Fruit fly (Drosophila melanogaster) whole organism, embryonic: ENCODE measurements around the gene Gk2.

Source experiments
- Atf6 ChIP-seq: fragments of 200-800 bp; sonication (Bioruptor generic); IDR thresholded peaks from 2 replicates; pipeline ENCODE4 v1.3.6; 2022; ENCODE audit warnings: missing biosample characterization, missing genetic modification characterization
- CG11695 ChIP-seq: fragments of 200-800 bp; sonication (Bioruptor generic); IDR thresholded peaks from 3 replicates; pipeline ENCODE4 v1.3.6; 2022; ENCODE audit warnings: missing biosample characterization, missing genetic modification characterization
- CG1233 ChIP-seq: fragments of 200-800 bp; sonication (Bioruptor generic); optimal IDR thresholded peaks from 4 replicates; lab custom pipeline; 2018; ENCODE audit warnings: missing biosample characterization, mild to moderate bottlenecking, missing genetic modification characterization
- CG13296 ChIP-seq: fragments of 200-800 bp; sonication (Bioruptor generic); optimal IDR thresholded peaks from 3 replicates; lab custom pipeline; 2018; ENCODE audit warnings: missing biosample characterization, mild to moderate bottlenecking, missing genetic modification characterization
- CG14710 ChIP-seq: fragments of 200-800 bp; sonication (Bioruptor generic); optimal IDR thresholded peaks from 3 replicates; lab custom pipeline; 2019; ENCODE audit warnings: missing biosample characterization, mild to moderate bottlenecking, missing genetic modification characterization, moderate library complexity
- CG17328 ChIP-seq: fragments of 200-800 bp; sonication (Bioruptor generic); IDR thresholded peaks from 2 replicates; pipeline ENCODE4 v1.3.6; 2022; ENCODE audit warnings: missing biosample characterization, missing genetic modification characterization
- CG17359 ChIP-seq: fragments of 200-800 bp; sonication (Bioruptor generic); optimal IDR thresholded peaks from 3 replicates; lab custom pipeline; 2018; ENCODE audit warnings: missing biosample characterization, mild to moderate bottlenecking, missing genetic modification characterization, moderate library complexity
- CG17829 ChIP-seq: fragments of 200-800 bp; optimal IDR thresholded peaks from 2 replicates; lab custom pipeline; 2019; ENCODE audit warnings: missing biosample characterization, mild to moderate bottlenecking, missing genetic modification characterization, moderate library complexity
- CG18476 ChIP-seq: fragments of 200-800 bp; sonication (Bioruptor generic); optimal IDR thresholded peaks from 2 replicates; lab custom pipeline; 2016; ENCODE audit warnings: missing biosample characterization, mild to moderate bottlenecking, missing genetic modification characterization
- CG18619 ChIP-seq: fragments of 200-800 bp; sonication (Bioruptor generic); optimal IDR thresholded peaks from 3 replicates; lab custom pipeline; 2017; ENCODE audit warnings: missing biosample characterization, mild to moderate bottlenecking, missing genetic modification characterization
- CG2116 ChIP-seq: fragments of 200-800 bp; sonication (Bioruptor generic); optimal IDR thresholded peaks from 3 replicates; lab custom pipeline; 2018; ENCODE audit warnings: missing biosample characterization, mild to moderate bottlenecking, missing genetic modification characterization
- CG2129 ChIP-seq: fragments of 200-800 bp; sonication (Bioruptor generic); IDR thresholded peaks from 2 replicates; pipeline ENCODE4 v1.3.6; 2022; ENCODE audit warnings: missing biosample characterization, missing genetic modification characterization; ENCODE audit not compliant: partially characterized antibody
- CG3407 ChIP-seq: fragments of 200-800 bp; sonication (Bioruptor generic); optimal IDR thresholded peaks from 2 replicates; lab custom pipeline; 2018; ENCODE audit warnings: missing biosample characterization, mild to moderate bottlenecking, missing genetic modification characterization
- CG3726 ChIP-seq: fragments of 200-800 bp; sonication (Bioruptor generic); IDR thresholded peaks from 3 replicates; pipeline ENCODE4, ENCODE4 v1.3.6; 2022; ENCODE audit warnings: missing biosample characterization, missing genetic modification characterization
- CG4424 ChIP-seq: fragments of 200-800 bp; sonication (Bioruptor generic); optimal IDR thresholded peaks from 3 replicates; lab custom pipeline; 2016; ENCODE audit warnings: missing biosample characterization, missing genetic modification characterization
- CG6765 ChIP-seq: fragments of 200-800 bp; sonication (Bioruptor generic); optimal IDR thresholded peaks from 3 replicates; lab custom pipeline; 2017; ENCODE audit warnings: missing biosample characterization, mild to moderate bottlenecking, missing genetic modification characterization
- CG7786 ChIP-seq: fragments of 200-800 bp; sonication (Bioruptor generic); optimal IDR thresholded peaks from 2 replicates; lab custom pipeline; 2016; ENCODE audit warnings: missing biosample characterization, missing genetic modification characterization
- CG7928 ChIP-seq: fragments of 200-800 bp; sonication (Bioruptor generic); optimal IDR thresholded peaks from 2 replicates; lab custom pipeline; 2017; ENCODE audit warnings: missing biosample characterization, mild to moderate bottlenecking, missing genetic modification characterization
- CG8478 ChIP-seq: fragments of >200 bp; optimal IDR thresholded peaks from 2 replicates; lab custom pipeline; 2018
- CG8765 ChIP-seq: fragments of 200-800 bp; sonication (Bioruptor generic); IDR thresholded peaks from 2 replicates; pipeline ENCODE4 v1.3.6; 2022; ENCODE audit warnings: missing biosample characterization, missing genetic modification characterization
- CG9817 ChIP-seq: fragments of 200-800 bp; sonication (Bioruptor generic); optimal IDR thresholded peaks from 2 replicates; lab custom pipeline; 2018; ENCODE audit warnings: missing biosample characterization, mild to moderate bottlenecking, missing genetic modification characterization, moderate library complexity
- CHES-1-like ChIP-seq: fragments of 200-800 bp; sonication (Bioruptor generic); optimal IDR thresholded peaks from 2 replicates; lab custom pipeline; 2016; ENCODE audit warnings: missing biosample characterization, missing genetic modification characterization
- CkIIα-i1 ChIP-seq: fragments of 200-800 bp; sonication (Bioruptor generic); IDR thresholded peaks from 2 replicates; pipeline ENCODE4 v1.3.6; 2022; ENCODE audit warnings: missing biosample characterization, missing genetic modification characterization
- Deaf1 ChIP-seq: fragments of 200-800 bp; optimal IDR thresholded peaks from 3 replicates; lab custom pipeline; 2019; ENCODE audit warnings: missing biosample characterization, mild to moderate bottlenecking, missing genetic modification characterization, moderate library complexity
- Dek ChIP-seq: fragments of 200-800 bp; sonication (Bioruptor generic); optimal IDR thresholded peaks from 3 replicates; lab custom pipeline; 2019; ENCODE audit warnings: missing biosample characterization, mild to moderate bottlenecking, missing genetic modification characterization, moderate library complexity
- Dfd ChIP-seq, 2 experiments: fragments of >200 bp; optimal IDR thresholded peaks; 2 replicates each; lab custom pipeline; 2017; ENCODE audit warnings: missing biosample characterization in 2 of 2, missing genetic modification characterization in 2 of 2
- Hr78 ChIP-seq, 2 experiments: fragments of 200-800 bp in 1 of 2; fragments of >200 bp in 1 of 2; sonication (Bioruptor generic) in 1 of 2; optimal IDR thresholded peaks; 2 replicates each; lab custom pipeline; 2017 to 2019; ENCODE audit warnings: missing biosample characterization in 2 of 2, missing genetic modification characterization in 2 of 2, mild to moderate bottlenecking in 1 of 2, moderate library complexity in 1 of 2
- Jarid2 ChIP-seq: fragments of 200-800 bp; sonication (Bioruptor generic); optimal IDR thresholded peaks from 3 replicates; lab custom pipeline; 2017; ENCODE audit warnings: mild to moderate bottlenecking, missing biosample characterization, missing genetic modification reagents, missing genetic modification characterization
- Lpt ChIP-seq: fragments of >200 bp; optimal IDR thresholded peaks from 2 replicates; lab custom pipeline; 2018; ENCODE audit warnings: missing biosample characterization, missing genetic modification characterization
- MBD-R2 ChIP-seq: fragments of 200-800 bp; sonication (Bioruptor generic); IDR thresholded peaks from 2 replicates; pipeline ENCODE4 v1.3.6; 2022; ENCODE audit warnings: missing biosample characterization, missing genetic modification characterization
- Sry-β ChIP-seq: fragments of 200-800 bp; sonication (Bioruptor generic); optimal IDR thresholded peaks from 2 replicates; lab custom pipeline; 2018; ENCODE audit warnings: missing biosample characterization, mild to moderate bottlenecking, missing genetic modification characterization, moderate library complexity
- Sry-δ ChIP-seq: fragments of 200-800 bp; sonication (Bioruptor generic); optimal IDR thresholded peaks from 2 replicates; lab custom pipeline; 2016; ENCODE audit warnings: missing biosample characterization, missing genetic modification characterization
- Trl ChIP-seq, 3 experiments: fragments of >200 bp in 2 of 3; fragments of 200-800 bp in 1 of 3; sonication (Bioruptor generic) in 1 of 3; optimal IDR thresholded peaks; 2 replicates in 1 of 3; 3 replicates in 2 of 3; lab custom pipeline; 2016 to 2017; ENCODE audit warnings: missing biosample characterization in 1 of 3, missing genetic modification characterization in 1 of 3
- Xrp1 ChIP-seq: fragments of 200-800 bp; sonication (Bioruptor generic); IDR thresholded peaks from 2 replicates; pipeline ENCODE4 v1.3.6; 2022; ENCODE audit warnings: missing biosample characterization, missing genetic modification characterization
- ab ChIP-seq: fragments of 200-800 bp; sonication (Bioruptor generic); optimal IDR thresholded peaks from 2 replicates; lab custom pipeline; 2016; ENCODE audit warnings: missing biosample characterization, missing genetic modification characterization
- esg ChIP-seq: fragments of 200-800 bp; sonication (Bioruptor generic); conservative IDR thresholded peaks from 2 replicates; pipeline ENCODE4 v1.3.6; 2022; ENCODE audit warnings: missing biosample characterization, missing genetic modification characterization
- ftz-f1 ChIP-seq: fragments of 200-800 bp; sonication (Bioruptor generic); optimal IDR thresholded peaks from 2 replicates; lab custom pipeline; 2016; ENCODE audit warnings: missing biosample characterization, missing genetic modification characterization
- gro ChIP-seq: fragments of 200-800 bp; sonication (Bioruptor generic); optimal IDR thresholded peaks from 2 replicates; lab custom pipeline; 2016; ENCODE audit warnings: missing biosample characterization, missing genetic modification characterization
- gsb-n ChIP-seq: fragments of 200-800 bp; sonication (Bioruptor generic); optimal IDR thresholded peaks from 3 replicates; lab custom pipeline; 2018; ENCODE audit warnings: missing biosample characterization, mild to moderate bottlenecking, missing genetic modification characterization
- jumu ChIP-seq: fragments of 200-800 bp; sonication (Bioruptor generic); optimal IDR thresholded peaks from 3 replicates; lab custom pipeline; 2016; ENCODE audit warnings: missing biosample characterization, missing genetic modification characterization
- lilli ChIP-seq: fragments of 200-800 bp; sonication (Bioruptor generic); optimal IDR thresholded peaks from 3 replicates; lab custom pipeline; 2016; ENCODE audit warnings: missing biosample characterization, missing genetic modification characterization
- lmd ChIP-seq: fragments of 200-800 bp; sonication (Bioruptor generic); IDR thresholded peaks from 2 replicates; pipeline ENCODE4 v1.3.6; 2022; ENCODE audit warnings: missing biosample characterization, missing genetic modification characterization
- pan ChIP-seq, 4 experiments: fragments of >200 bp in 3 of 4; fragments of 200-800 bp in 1 of 4; sonication (Bioruptor generic) in 1 of 4; optimal IDR thresholded peaks in 3 of 4; IDR thresholded peaks in 1 of 4; 2 replicates each; pipeline versions ENCODE4 v1.3.6 to Lab custom; 2017 to 2022; ENCODE audit warnings: missing biosample characterization in 2 of 4, missing genetic modification characterization in 2 of 4, mixed read lengths in 1 of 4
- sc ChIP-seq, 3 experiments: fragments of >200 bp in 2 of 3; fragments of 200-800 bp in 1 of 3; sonication (Bioruptor generic) in 1 of 3; optimal IDR thresholded peaks; 2 replicates in 2 of 3; 3 replicates in 1 of 3; lab custom pipeline; 2017; ENCODE audit warnings: mild to moderate bottlenecking in 1 of 3, missing biosample characterization in 1 of 3, missing genetic modification characterization in 1 of 3, missing genetic modification reagents in 1 of 3
- sr ChIP-seq: fragments of 200-800 bp; sonication (Bioruptor generic); IDR thresholded peaks from 3 replicates; pipeline ENCODE4 v1.3.6; 2022; ENCODE audit warnings: missing biosample characterization, missing genetic modification characterization
- tgo ChIP-seq: fragments of 200-800 bp; sonication (Bioruptor generic); IDR thresholded peaks from 3 replicates; pipeline ENCODE4 v1.3.6; 2022; ENCODE audit warnings: missing biosample characterization, missing genetic modification characterization
- wek ChIP-seq: fragments of 200-800 bp; sonication (Bioruptor generic); optimal IDR thresholded peaks from 3 replicates; lab custom pipeline; 2018; ENCODE audit warnings: missing biosample characterization, mild to moderate bottlenecking, missing genetic modification characterization, moderate library complexity
- z ChIP-seq: fragments of 200-800 bp; sonication (Bioruptor generic); IDR thresholded peaks from 3 replicates; pipeline ENCODE4 v1.3.6; 2022; ENCODE audit warnings: missing biosample characterization, missing genetic modification characterization

Gene Gk2

DNA sequence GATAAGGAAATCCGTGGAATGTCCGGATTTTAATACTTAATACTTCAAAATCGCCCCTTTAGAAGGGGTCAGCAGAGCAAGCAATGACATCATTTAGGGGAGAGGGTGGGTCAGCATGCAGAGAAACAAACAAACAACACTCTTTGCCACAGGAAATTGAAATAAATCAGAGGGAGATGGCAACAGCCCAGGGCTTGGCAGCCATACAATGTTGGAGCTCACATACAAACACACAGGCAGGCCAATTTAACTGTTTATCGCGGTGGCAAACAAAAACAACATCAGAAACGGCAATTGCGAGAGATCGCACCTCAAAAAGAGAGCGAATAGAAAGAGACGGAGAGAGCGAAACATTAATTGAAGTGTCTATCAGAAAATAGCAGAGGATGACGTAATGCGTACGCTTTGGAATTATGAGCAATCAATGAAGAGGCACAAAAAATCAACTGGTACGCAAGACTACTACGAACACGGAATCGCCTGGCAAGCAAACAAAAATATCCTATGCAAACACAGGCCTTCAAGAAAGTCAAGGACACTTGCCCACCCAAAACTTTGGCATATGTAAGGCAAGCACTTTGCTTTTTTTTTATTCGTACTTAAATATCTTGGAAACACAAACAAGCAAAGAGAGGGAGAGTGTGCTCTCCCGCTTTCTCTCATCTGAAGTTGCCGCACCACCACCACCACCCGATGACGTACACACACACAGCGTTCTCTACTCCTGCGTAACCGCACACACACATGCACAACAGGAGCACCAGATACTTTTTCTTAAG is 56.1 kb downstream of the Gk2 start (continued):
- no peak for TF ChIP-seq CG3726 (GFP tag; lab: Robert Waterston, UW)
- no peak for TF ChIP-seq CG9817 (tag; lab: Kevin White, UChicago)
- no peak for TF ChIP-seq CkIIα-i1 (GFP tag; lab: Robert Waterston, UW)
- TF ChIP-seq ab: peak; percentile 27
- no peak for TF ChIP-seq Dek (tag; lab: Kevin White, UChicago)
- peak; percentile 40 for TF ChIP-seq gro (GFP tag; lab: Kevin White, UChicago)
- TF ChIP-seq CG8478 (lab: Kevin White, UChicago): no peak
- TF ChIP-seq CG7928 (GFP tag; lab: Kevin White, UChicago): peak; percentile 73
- TF ChIP-seq esg (GFP tag; lab: Robert Waterston, UW): no peak
- TF ChIP-seq Atf6 (GFP tag; lab: Robert Waterston, UW): peak; percentile 41; the same call in 1 of the 2 replicates
- TF ChIP-seq CG18476 (GFP tag; lab: Kevin White, UChicago): peak; percentile 52
- peak; percentile 67 for TF ChIP-seq wek (GFP tag; lab: Kevin White, UChicago)
- TF ChIP-seq CG4424 (GFP tag; lab: Kevin White, UChicago): no peak
- no peak for TF ChIP-seq Deaf1 (tag; lab: Kevin White, UChicago)
- TF ChIP-seq CG17359 (tag; lab: Kevin White, UChicago): peak; percentile 37
- no peak for TF ChIP-seq Sry-β
- TF ChIP-seq CG8765 (GFP tag; lab: Robert Waterston, UW): no peak
- no peak for TF ChIP-seq pan (optimal IDR thresholded peaks at IDR 0.05; lab: Kevin White, UChicago)
- TF ChIP-seq pan (GFP tag; optimal IDR thresholded peaks at IDR 0.05 in 1 of 2, IDR thresholded peaks at IDR 0.05 in 1 of 2): no peak
- TF ChIP-seq Jarid2 (GFP tag; lab: Kevin White, UChicago): no peak
- TF ChIP-seq CG17328 (GFP tag; lab: Robert Waterston, UW): no peak
- TF ChIP-seq MBD-R2 (GFP tag; lab: Robert Waterston, UW): peak; percentile 30; the same call in 1 of the 2 replicates
- TF ChIP-seq CG2116 (GFP tag; lab: Kevin White, UChicago): no peak
- no peak for TF ChIP-seq CG7786 (GFP tag; lab: Kevin White, UChicago)
- no peak for TF ChIP-seq CG14710 (tag; lab: Kevin White, UChicago)
- peak; percentile 66 for TF ChIP-seq CG6765 (GFP tag; lab: Kevin White, UChicago)
- no peak for TF ChIP-seq CG18619
- TF ChIP-seq Lpt (GFP tag; lab: Kevin White, UChicago): no peak
- no peak for TF ChIP-seq Sry-δ (GFP tag; lab: Kevin White, UChicago)
- TF ChIP-seq CG17829: no peak
- TF ChIP-seq sr (GFP tag; lab: Robert Waterston, UW): no peak
- TF ChIP-seq CG3407 (GFP tag; lab: Kevin White, UChicago): no peak
- no peak for TF ChIP-seq CG2129 (GFP tag; lab: Robert Waterston, UW)
- peak; percentile 13 for TF ChIP-seq lilli (GFP tag; lab: Kevin White, UChicago)
- no peak for TF ChIP-seq z (GFP tag; lab: Robert Waterston, UW)
- peak; percentile 38 for TF ChIP-seq CG1233
- TF ChIP-seq Hr78 (GFP tag; optimal IDR thresholded peaks at IDR 0.05; lab: Kevin White, UChicago): peak in 1 of 2 experiments; percentile 71
- no peak for TF ChIP-seq jumu (GFP tag; lab: Kevin White, UChicago)
- TF ChIP-seq ftz-f1: peak; percentile 54
- TF ChIP-seq gsb-n (tag; lab: Kevin White, UChicago): no peak
- TF ChIP-seq tgo (GFP tag; lab: Robert Waterston, UW): no peak
- no peak for TF ChIP-seq sc (optimal IDR thresholded peaks at IDR 0.05; lab: Kevin White, UChicago)
- TF ChIP-seq sc (GFP tag; optimal IDR thresholded peaks at IDR 0.05; lab: Kevin White, UChicago): no peak
- TF ChIP-seq Trl (optimal IDR thresholded peaks at IDR 0.05; lab: Kevin White, UChicago): peak; percentile 86 to 97
- peak; percentile 8 for TF ChIP-seq Trl (GFP tag; optimal IDR thresholded peaks at IDR 0.05; lab: Kevin White, UChicago)
- TF ChIP-seq Dfd (GFP tag; optimal IDR thresholded peaks at IDR 0.05; lab: Kevin White, UChicago): no peak
- TF ChIP-seq CG13296: peak; percentile 63
- TF ChIP-seq CG11695 (GFP tag; lab: Robert Waterston, UW): peak; percentile 63; the same call in 1 of the 3 replicates
- TF ChIP-seq CHES-1-like (GFP tag; lab: Kevin White, UChicago): peak; percentile 32
- no peak for TF ChIP-seq lmd
- TF ChIP-seq Xrp1: peak; percentile 31; the same call in 1 of the 2 replicates
